Worm (Caenorhabditis elegans): ENCODE data around the gene Y62E10A.13.
A peak's percentile ranks its signal among the peaks of the same experiment; 100 is the strongest.

DNA sequence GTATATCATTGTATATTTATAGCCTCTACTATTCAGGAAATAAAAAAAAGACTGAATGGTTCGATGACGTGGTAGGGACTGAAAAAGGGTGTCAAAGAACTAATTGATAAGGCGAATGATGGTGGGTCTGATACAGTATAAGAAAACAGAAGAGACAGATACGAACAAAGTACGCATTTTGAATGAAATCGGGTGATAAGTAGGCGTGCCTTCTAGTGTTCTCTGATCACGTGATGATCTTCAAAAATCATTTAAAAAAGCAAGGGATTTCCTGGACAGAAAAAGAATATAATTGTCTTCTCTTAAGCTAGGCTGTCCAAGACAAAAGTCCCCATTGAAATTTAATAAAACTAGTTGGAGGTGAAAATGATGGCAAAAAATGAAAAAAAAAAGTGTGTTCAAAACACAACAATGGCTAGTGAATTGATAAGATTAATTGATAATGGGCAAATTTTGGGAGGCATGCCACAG, 5.6 kb downstream of the Y62E10A.13 start:
- TF ChIP-seq dao-5 (tag; optimal IDR thresholded peaks at IDR 0.05), result no peak
- peak; percentile 21 for TF ChIP-seq W03F9.2 (tag; optimal IDR thresholded peaks at IDR 0.05)

Measured in whole organism, L4/young adult.